Worm (Caenorhabditis elegans) whole organism, L1 larva: ENCODE data around the gene F20B6.9.

Source experiments
- fkh-10 ChIP-seq: sonication (generic microtip); optimal IDR thresholded peaks from 2 replicates; lab custom pipeline; 2017; ENCODE audit warnings: missing biosample characterization, missing genetic modification reagents, missing genetic modification characterization
- fos-1 ChIP-seq: fragments of 150-350 bp; optimal IDR thresholded peaks from 2 replicates; lab custom pipeline; 2014; ENCODE audit warnings: missing biosample characterization, missing genetic modification characterization
- lin-15B ChIP-seq: fragments of 150-350 bp; sonication (generic microtip); optimal IDR thresholded peaks from 3 replicates; lab custom pipeline; 2014; ENCODE audit warnings: missing biosample characterization, missing genetic modification characterization
- lin-39 ChIP-seq: fragments of 150-350 bp; optimal IDR thresholded peaks from 2 replicates; lab custom pipeline; 2014; ENCODE audit warnings: missing biosample characterization, missing genetic modification reagents, missing genetic modification characterization
- nhr-28 ChIP-seq: fragments of 150-350 bp; optimal IDR thresholded peaks from 2 replicates; lab custom pipeline; 2014; ENCODE audit warnings: missing biosample characterization, missing genetic modification characterization
- pag-3 ChIP-seq: sonication (generic microtip); optimal IDR thresholded peaks from 2 replicates; lab custom pipeline; 2017; ENCODE audit warnings: missing genetic modification characterization, mild to moderate bottlenecking, missing compliant biosample characterization, antibody characterized with exemption, borderline replicate concordance; ENCODE audit not compliant: insufficient read depth
- sptf-1 ChIP-seq: fragments of 150-350 bp; optimal IDR thresholded peaks from 2 replicates; lab custom pipeline; 2014; ENCODE audit warnings: missing biosample characterization, missing genetic modification characterization
- unc-62 ChIP-seq: fragments of 150-350 bp; optimal IDR thresholded peaks from 2 replicates; lab custom pipeline; 2014; ENCODE audit warnings: missing biosample characterization, missing genetic modification reagents, missing genetic modification characterization
- unc-86 ChIP-seq: sonication (generic microtip); optimal IDR thresholded peaks from 2 replicates; lab custom pipeline; 2016; ENCODE audit warnings: missing genetic modification characterization, missing compliant biosample characterization
- ztf-11 ChIP-seq, 2 experiments: sonication (generic microtip); optimal IDR thresholded peaks; 2 replicates each; lab custom pipeline; 2016 to 2017; ENCODE audit warnings: missing genetic modification characterization in 2 of 2, missing biosample characterization in 1 of 2, missing compliant biosample characterization in 1 of 2
- ztf-4 ChIP-seq: fragments of 150-350 bp; optimal IDR thresholded peaks from 2 replicates; lab custom pipeline; 2014; ENCODE audit warnings: missing biosample characterization, missing genetic modification characterization

DNA sequence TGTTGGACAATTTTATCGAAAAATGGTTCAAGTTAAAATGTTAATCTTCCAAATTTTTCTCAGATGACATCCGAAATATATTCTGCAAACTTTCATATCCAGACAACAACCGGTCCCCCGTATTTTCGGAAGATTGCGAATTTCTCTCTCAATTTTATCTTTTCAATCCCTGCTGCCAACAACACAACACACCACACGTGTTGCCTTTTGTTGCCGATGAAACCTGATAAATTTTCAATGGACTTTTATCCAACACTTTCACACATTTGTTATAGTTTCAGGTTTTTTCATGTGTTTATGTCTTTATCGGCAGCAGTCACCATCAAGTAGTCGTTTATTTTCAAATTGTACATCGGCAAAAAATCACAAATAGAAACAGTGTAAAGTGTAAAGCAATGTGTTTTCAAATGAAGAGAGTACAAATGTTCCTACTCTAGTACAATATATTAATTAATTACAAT, 39.0 kb upstream of the F20B6.9 start:
- no peak for TF ChIP-seq ztf-4 (tag; lab: Kevin White, UChicago)
- TF ChIP-seq lin-39 (tag; lab: Kevin White, UChicago): no peak
- TF ChIP-seq unc-86 (tag; lab: Kevin White, UChicago): no peak
- no peak for TF ChIP-seq nhr-28 (tag; lab: Kevin White, UChicago)
- TF ChIP-seq unc-62: no peak
- no peak for TF ChIP-seq pag-3 (tag; lab: Kevin White, UChicago)
- no peak for TF ChIP-seq lin-15B
- TF ChIP-seq fkh-10 (GFP tag; lab: Kevin White, UChicago): no peak
- TF ChIP-seq fos-1 (tag; lab: Kevin White, UChicago): no peak
- TF ChIP-seq sptf-1 (tag; lab: Kevin White, UChicago): no peak
- TF ChIP-seq ztf-11 (tag; optimal IDR thresholded peaks at IDR 0.05; lab: Kevin White, UChicago): no peak
